Fruit fly (Drosophila melanogaster): ENCODE measurements around the gene CG17746.

The CG17746 gene

DNA sequence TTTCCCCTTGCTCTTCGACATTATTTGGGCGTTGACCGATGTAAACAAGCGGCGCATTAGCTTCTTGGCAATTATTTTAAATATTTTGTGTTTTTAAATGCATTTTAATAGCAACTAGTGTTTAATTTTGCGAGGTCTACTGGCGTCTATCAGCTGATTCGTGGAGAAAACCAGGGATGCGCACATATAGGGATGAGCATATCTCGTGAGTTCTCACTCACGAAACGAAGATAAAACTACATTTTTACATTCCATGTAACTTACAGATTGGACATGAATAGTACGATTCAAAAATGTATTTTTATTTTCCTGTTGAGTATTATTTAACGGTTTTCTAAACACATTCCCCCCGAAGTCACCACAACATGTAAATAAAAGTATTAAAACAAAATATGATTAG lies 41.9 kb downstream of the CG17746 start, which contains the start of gene CG14966 (continued):
- TF ChIP-seq jumu (GFP tag; optimal IDR thresholded peaks at IDR 0.05) (peak; percentile 9), Sin3A (optimal IDR thresholded peaks at IDR 0.05) (peak; percentile 24), hbn (GFP tag; IDR thresholded peaks at IDR 0.05; ENCODE audit: partially characterized antibody) (peak; percentile 85), Max (GFP tag; optimal IDR thresholded peaks at IDR 0.05) (peak; percentile 36), abd-A (tag; optimal IDR thresholded peaks at IDR 0.05) (no peak), peb (GFP tag; IDR thresholded peaks at IDR 0.05) (no peak), Xbp1 (GFP tag; optimal IDR thresholded peaks at IDR 0.05) (peak; percentile 52), CG10979 (tag; optimal IDR thresholded peaks at IDR 0.05) (peak; percentile 1), CG14710 (tag; optimal IDR thresholded peaks at IDR 0.05) (peak; percentile 57), Oli (tag; optimal IDR thresholded peaks at IDR 0.05) (no peak), NC2α (GFP tag; optimal IDR thresholded peaks at IDR 0.05) (no peak), CG9215 (GFP tag; IDR thresholded peaks at IDR 0.05) (no peak), gfzf (GFP tag; optimal IDR thresholded peaks at IDR 0.05) (peak; percentile 42), CG18599 (GFP tag; optimal IDR thresholded peaks at IDR 0.05) (peak; percentile 22), CG6791 (GFP tag; IDR thresholded peaks at IDR 0.05; ENCODE audit: partially characterized antibody) (peak; percentile 91), CG4707 (GFP tag; optimal IDR thresholded peaks at IDR 0.05) (no peak), gcm2 (GFP tag; optimal IDR thresholded peaks at IDR 0.05) (no peak), Bgb (GFP tag; IDR thresholded peaks at IDR 0.05; ENCODE audit: partially characterized antibody) (peak; percentile 96), trem (tag; optimal IDR thresholded peaks at IDR 0.05) (peak; percentile 76), B-H1 (GFP tag; IDR thresholded peaks at IDR 0.05) (no peak), CG9932 (GFP tag; IDR thresholded peaks at IDR 0.05) (peak; percentile 78), CG15479 (GFP tag; optimal IDR thresholded peaks at IDR 0.05) (no peak), luna (GFP tag; optimal IDR thresholded peaks at IDR 0.05) (peak; percentile 43), esg (GFP tag; conservative IDR thresholded peaks at IDR 0.05) (no peak), Dref (GFP tag; IDR thresholded peaks at IDR 0.05) (0 out of 2 replicates have a peak, but pooled peaks have one; percentile 36), croc (GFP tag; conservative IDR thresholded peaks at IDR 0.05) (no peak), CG11560 (tag; IDR thresholded peaks at IDR 0.05) (0 out of 3 replicates have a peak, but pooled peaks have one; percentile 42), tx (GFP tag; optimal IDR thresholded peaks at IDR 0.05) (no peak), E2f1 (GFP tag; IDR thresholded peaks at IDR 0.05) (no peak), sna (GFP tag; IDR thresholded peaks at IDR 0.05; ENCODE audit: partially characterized antibody) (peak; percentile 94), CG10462 (GFP tag; optimal IDR thresholded peaks at IDR 0.05) (no peak), ato (GFP tag; IDR thresholded peaks at IDR 0.05; ENCODE audit: partially characterized antibody) (peak; percentile 56), CG12942 (GFP tag; optimal IDR thresholded peaks at IDR 0.05) (no peak), CG17829 (tag; optimal IDR thresholded peaks at IDR 0.05) (peak; percentile 66), CG5953 (GFP tag; IDR thresholded peaks at IDR 0.05) (no peak), pita (GFP tag; optimal IDR thresholded peaks at IDR 0.05) (no peak), onecut (GFP tag; IDR thresholded peaks at IDR 0.05) (no peak), sc (optimal IDR thresholded peaks at IDR 0.05) (no peak), sc (GFP tag; optimal IDR thresholded peaks at IDR 0.05) (no peak), Dip3 (GFP tag; optimal IDR thresholded peaks at IDR 0.05) (no peak), CG32532 (GFP tag; IDR thresholded peaks at IDR 0.05) (peak; percentile 68), CG6765 (GFP tag; optimal IDR thresholded peaks at IDR 0.05) (no peak), nau (GFP tag; optimal IDR thresholded peaks at IDR 0.05) (no peak), CG2199 (GFP tag; IDR thresholded peaks at IDR 0.05) (peak; percentile 22; the same call in 2 of the 3 replicates), CG3281 (GFP tag; optimal IDR thresholded peaks at IDR 0.05) (no peak), ewg (GFP tag; optimal IDR thresholded peaks at IDR 0.05) (no peak), tup (GFP tag; optimal IDR thresholded peaks at IDR 0.05) (no peak), CG4360 (GFP tag; IDR thresholded peaks at IDR 0.05) (no peak), en (GFP tag; optimal IDR thresholded peaks at IDR 0.05) (no peak), Camta (GFP tag; optimal IDR thresholded peaks at IDR 0.05) (peak; percentile 0), wor (GFP tag; IDR thresholded peaks at IDR 0.05) (no peak), Dad (GFP tag; optimal IDR thresholded peaks at IDR 0.05) (no peak)

All from whole organism, embryonic.